Worm (Caenorhabditis elegans) whole organism, L4/young adult: ENCODE results near the gene frm-8.

Experiments
- dao-5 ChIP-seq: sonication (generic microtip); optimal IDR thresholded peaks from 2 replicates; lab custom pipeline; 2016; ENCODE audit warnings: missing genotype, missing genetic modification characterization, moderate library complexity, missing compliant biosample characterization
- him-1 ChIP-seq: sonication (generic microtip); optimal IDR thresholded peaks from 2 replicates; lab custom pipeline; 2016; ENCODE audit warnings: missing genotype, missing genetic modification reagents, missing genetic modification characterization, missing compliant biosample characterization

DNA sequence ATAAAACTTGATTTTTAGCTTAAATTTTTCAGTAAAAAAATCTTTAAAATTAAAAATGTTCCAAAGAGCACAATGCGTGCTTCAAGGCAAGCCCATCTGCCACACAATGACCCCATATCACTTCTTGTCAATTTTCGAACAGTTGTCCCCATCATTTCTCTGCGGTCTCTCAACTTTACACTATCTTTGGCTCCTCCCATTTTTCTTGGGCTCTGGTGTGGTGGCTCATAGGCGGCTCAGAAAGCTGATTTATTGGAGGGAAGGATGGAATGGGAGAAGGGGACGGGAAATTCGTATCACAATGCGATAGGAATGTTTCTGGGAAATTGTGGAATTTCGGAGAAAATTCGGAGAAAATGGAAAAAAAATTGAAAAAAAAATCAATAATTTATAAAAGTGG, 18.4 kb downstream of the frm-8 start:
- TF ChIP-seq him-1 = no peak
- TF ChIP-seq dao-5 (tag; lab: Kevin White, UChicago) = no peak
